Worm (Caenorhabditis elegans) whole organism, mixed stage, embryonic: Measurements from ENCODE around the gene hcp-3.

Experiments used
- M03D4.4 ChIP-seq: sonication (generic microtip); optimal IDR thresholded peaks from 2 replicates; lab custom pipeline; 2017; ENCODE audit warnings: mild to moderate bottlenecking, missing genetic modification characterization, missing compliant biosample characterization
- bed-3 ChIP-seq: fragments of 200-800 bp; sonication (Bioruptor generic); optimal IDR thresholded peaks from 3 replicates; lab custom pipeline; 2018; ENCODE audit warnings: mild to moderate bottlenecking, missing genetic modification characterization, moderate library complexity, missing compliant biosample characterization
- blmp-1 ChIP-seq: fragments of 150-350 bp; optimal IDR thresholded peaks from 2 replicates; lab custom pipeline; 2014; ENCODE audit warnings: missing biosample characterization, missing genetic modification characterization
- ceh-39 ChIP-seq: fragments of 150-350 bp; optimal IDR thresholded peaks from 2 replicates; lab custom pipeline; 2014; ENCODE audit warnings: missing biosample characterization, missing genetic modification characterization
- ceh-43 ChIP-seq: fragments of 200-800 bp; sonication (Bioruptor generic); optimal IDR thresholded peaks from 2 replicates; lab custom pipeline; 2018; ENCODE audit warnings: mild to moderate bottlenecking, missing genetic modification characterization, moderate library complexity, missing compliant biosample characterization
- ceh-83 ChIP-seq: fragments of 200-800 bp; sonication (Bioruptor generic); optimal IDR thresholded peaks from 2 replicates; lab custom pipeline; 2018; ENCODE audit warnings: mild to moderate bottlenecking, missing genetic modification characterization, missing compliant biosample characterization
- ces-1 ChIP-seq: fragments of 150-350 bp; optimal IDR thresholded peaks from 2 replicates; lab custom pipeline; 2014; ENCODE audit warnings: missing biosample characterization, missing genetic modification reagents, missing genetic modification characterization
- cnd-1 ChIP-seq: fragments of 200-800 bp; sonication (Bioruptor generic); optimal IDR thresholded peaks from 2 replicates; lab custom pipeline; 2018; ENCODE audit warnings: mild to moderate bottlenecking, missing genetic modification characterization, missing compliant biosample characterization
- drap-1 ChIP-seq: fragments of 200-800 bp; sonication (Bioruptor generic); optimal IDR thresholded peaks from 3 replicates; lab custom pipeline; 2018; ENCODE audit warnings: mild to moderate bottlenecking, missing genetic modification characterization, missing compliant biosample characterization
- elt-1 ChIP-seq: sonication (generic microtip); optimal IDR thresholded peaks from 2 replicates; lab custom pipeline; 2017; ENCODE audit warnings: missing genetic modification characterization, mild to moderate bottlenecking, missing compliant biosample characterization, antibody characterized with exemption, moderate library complexity, borderline replicate concordance; ENCODE audit not compliant: insufficient read depth
- elt-3 ChIP-seq: fragments of 150-350 bp; optimal IDR thresholded peaks from 2 replicates; lab custom pipeline; 2014; ENCODE audit warnings: missing biosample characterization, missing genetic modification characterization
- flh-1 ChIP-seq: fragments of 200-800 bp; sonication (Bioruptor generic); optimal IDR thresholded peaks from 2 replicates; lab custom pipeline; 2018; ENCODE audit warnings: mild to moderate bottlenecking, missing genetic modification characterization, moderate library complexity, missing compliant biosample characterization
- ham-2 ChIP-seq: fragments of 200-800 bp; sonication (Bioruptor generic); optimal IDR thresholded peaks from 2 replicates; lab custom pipeline; 2018; ENCODE audit warnings: mild to moderate bottlenecking, missing genetic modification characterization, missing compliant biosample characterization
- hlh-1 ChIP-seq: fragments of 150-350 bp; optimal IDR thresholded peaks from 2 replicates; lab custom pipeline; 2014; ENCODE audit warnings: missing biosample characterization, missing genetic modification reagents, missing genetic modification characterization
- lin-13 ChIP-seq: fragments of 150-350 bp; optimal IDR thresholded peaks from 2 replicates; lab custom pipeline; 2014; ENCODE audit warnings: missing biosample characterization, missing genetic modification characterization
- lin-32 ChIP-seq: fragments of 200-800 bp; sonication (Bioruptor generic); optimal IDR thresholded peaks from 2 replicates; lab custom pipeline; 2018; ENCODE audit warnings: mild to moderate bottlenecking, missing genetic modification characterization, missing compliant biosample characterization
- lsy-2 ChIP-seq: fragments of 150-350 bp; optimal IDR thresholded peaks from 2 replicates; lab custom pipeline; 2014; ENCODE audit warnings: missing biosample characterization, missing genetic modification characterization
- mab-5 ChIP-seq: fragments of 150-350 bp; optimal IDR thresholded peaks from 2 replicates; lab custom pipeline; 2014; ENCODE audit warnings: missing biosample characterization, missing genetic modification characterization
- mep-1 ChIP-seq: fragments of 150-350 bp; optimal IDR thresholded peaks from 2 replicates; lab custom pipeline; 2017; ENCODE audit warnings: missing biosample characterization, missing genetic modification reagents, missing genetic modification characterization, inconsistent platforms
- mls-2 ChIP-seq: sonication (generic microtip); optimal IDR thresholded peaks from 2 replicates; lab custom pipeline; 2016; ENCODE audit warnings: mild to moderate bottlenecking, missing genetic modification characterization, moderate library complexity, missing compliant biosample characterization
- nhr-12 ChIP-seq: fragments of 150-350 bp; optimal IDR thresholded peaks from 2 replicates; lab custom pipeline; 2014; ENCODE audit warnings: missing biosample characterization, missing genetic modification characterization
- nhr-2 ChIP-seq: fragments of 150-350 bp; optimal IDR thresholded peaks from 2 replicates; lab custom pipeline; 2014; ENCODE audit warnings: missing biosample characterization, missing genetic modification characterization
- nhr-237 ChIP-seq: fragments of 150-350 bp; optimal IDR thresholded peaks from 2 replicates; lab custom pipeline; 2014; ENCODE audit warnings: missing biosample characterization, missing genetic modification characterization
- nhr-28 ChIP-seq: fragments of 150-350 bp; optimal IDR thresholded peaks from 2 replicates; lab custom pipeline; 2014; ENCODE audit warnings: missing biosample characterization, missing genetic modification characterization
- nhr-76 ChIP-seq: sonication (generic microtip); optimal IDR thresholded peaks from 2 replicates; lab custom pipeline; 2017; ENCODE audit warnings: missing biosample characterization, missing genetic modification characterization
- pha-4 ChIP-seq: fragments of 150-350 bp; optimal IDR thresholded peaks from 2 replicates; lab custom pipeline; 2018; ENCODE audit warnings: missing biosample characterization, missing genetic modification reagents, missing genetic modification characterization
- sem-2 ChIP-seq: fragments of 200-800 bp; sonication (Bioruptor generic); optimal IDR thresholded peaks from 2 replicates; lab custom pipeline; 2018; ENCODE audit warnings: mild to moderate bottlenecking, missing genetic modification characterization, missing compliant biosample characterization
- snpc-4 ChIP-seq: fragments of 150-350 bp; optimal IDR thresholded peaks from 2 replicates; lab custom pipeline; 2014; ENCODE audit warnings: missing biosample characterization, missing genetic modification characterization
- sptf-1 ChIP-seq: sonication (generic microtip); optimal IDR thresholded peaks from 2 replicates; lab custom pipeline; 2017; ENCODE audit warnings: mild to moderate bottlenecking, missing genetic modification characterization, moderate library complexity, missing compliant biosample characterization
- tbx-8 ChIP-seq: fragments of 200-800 bp; sonication (Bioruptor generic); optimal IDR thresholded peaks from 2 replicates; lab custom pipeline; 2018; ENCODE audit warnings: mild to moderate bottlenecking, missing genetic modification characterization, moderate library complexity, missing compliant biosample characterization
- unc-120 ChIP-seq: sonication (generic microtip); optimal IDR thresholded peaks from 2 replicates; lab custom pipeline; 2017; ENCODE audit warnings: missing genetic modification characterization, missing compliant biosample characterization; ENCODE audit not compliant: poor library complexity, severe bottlenecking
- unc-39 ChIP-seq: fragments of 150-350 bp; optimal IDR thresholded peaks from 2 replicates; lab custom pipeline; 2014; ENCODE audit warnings: missing biosample characterization, missing genetic modification characterization
- unc-62 ChIP-seq: fragments of 150-350 bp; optimal IDR thresholded peaks from 2 replicates; lab custom pipeline; 2014; ENCODE audit warnings: missing biosample characterization, missing genetic modification reagents, missing genetic modification characterization
- zip-8 ChIP-seq: fragments of 150-350 bp; optimal IDR thresholded peaks from 2 replicates; lab custom pipeline; 2014; ENCODE audit warnings: missing biosample characterization, missing genetic modification characterization
- ztf-11 ChIP-seq: fragments of 150-350 bp; optimal IDR thresholded peaks from 2 replicates; lab custom pipeline; 2014; ENCODE audit warnings: missing biosample characterization, missing genetic modification characterization

hcp-3 gene

ce11 chrIII:9621840-9622525 lies 5.7 kb upstream of the hcp-3 start:
- TF ChIP-seq ham-2 (GFP tag; lab: Kevin White, UChicago) (no peak), elt-3 (tag; lab: Kevin White, UChicago) (no peak), ceh-43 (no peak), lin-13 (no peak), blmp-1 (tag; lab: Kevin White, UChicago) (no peak)

ce11 chrIII:9620148-9620547 lies 3.9 kb upstream of the hcp-3 start:
- TF ChIP-seq sptf-1 (tag; lab: Kevin White, UChicago) (no peak), elt-1 (tag; lab: Kevin White, UChicago) (no peak), ceh-39 (tag; lab: Kevin White, UChicago) (no peak)

- TF ChIP-seq lin-32 (GFP tag; lab: Kevin White, UChicago), result no peak
- TF ChIP-seq nhr-12, result no peak
- no peak for TF ChIP-seq elt-1 (tag; lab: Kevin White, UChicago)
- no peak for TF ChIP-seq drap-1
- TF ChIP-seq mls-2 (tag; lab: Kevin White, UChicago), result peak; percentile 23
- TF ChIP-seq ham-2 (GFP tag; lab: Kevin White, UChicago), result no peak
- TF ChIP-seq ceh-43, result no peak
- no peak for TF ChIP-seq ceh-39 (tag; lab: Kevin White, UChicago)
- TF ChIP-seq nhr-2, result no peak
- TF ChIP-seq hlh-1 (tag; lab: Kevin White, UChicago), result peak; percentile 25
- TF ChIP-seq mab-5 (tag; lab: Kevin White, UChicago), result no peak
- TF ChIP-seq tbx-8 (GFP tag; lab: Kevin White, UChicago), result no peak
- TF ChIP-seq nhr-237, result peak; percentile 45
- peak; percentile 35 for TF ChIP-seq lsy-2 (tag; lab: Kevin White, UChicago)
- no peak for TF ChIP-seq pha-4
- no peak for TF ChIP-seq nhr-28 (tag; lab: Kevin White, UChicago)
- no peak for TF ChIP-seq M03D4.4 (tag; lab: Kevin White, UChicago)
- TF ChIP-seq flh-1, result peak; percentile 32
- no peak for TF ChIP-seq cnd-1 (tag; lab: Kevin White, UChicago)
- TF ChIP-seq mep-1, result peak; percentile 8
- TF ChIP-seq nhr-76 (tag; lab: Kevin White, UChicago), result no peak
- no peak for TF ChIP-seq snpc-4 (tag; lab: Kevin White, UChicago)
- TF ChIP-seq unc-62 (GFP tag; lab: Kevin White, UChicago), result peak; percentile 20
- TF ChIP-seq unc-120 (tag; lab: Kevin White, UChicago), result peak; percentile 96
- TF ChIP-seq sem-2 (GFP tag; lab: Kevin White, UChicago), result no peak
- TF ChIP-seq zip-8 (tag; lab: Kevin White, UChicago), result no peak
- TF ChIP-seq elt-3 (tag; lab: Kevin White, UChicago), result no peak
- TF ChIP-seq lin-13, result peak; percentile 19
- TF ChIP-seq unc-39 (tag; lab: Kevin White, UChicago), result no peak
- peak; percentile 58 for TF ChIP-seq ces-1 (GFP tag; lab: Kevin White, UChicago)
- TF ChIP-seq blmp-1 (tag; lab: Kevin White, UChicago), result no peak
- no peak for TF ChIP-seq ceh-83
- no peak for TF ChIP-seq ztf-11 (tag; lab: Kevin White, UChicago)
- no peak for TF ChIP-seq bed-3
- no peak for TF ChIP-seq sptf-1 (tag; lab: Kevin White, UChicago)
These were observed 3.0 kb upstream of the hcp-3 start, which contains the start of gene hlh-11 for ce11 chrIII:9619079-9619761. Gene hlh-11 (plus strand): TSS chrIII:9619711.
